Fruit fly (Drosophila melanogaster): ENCODE results near the gene Bhmt.

Bhmt gene

DNA sequence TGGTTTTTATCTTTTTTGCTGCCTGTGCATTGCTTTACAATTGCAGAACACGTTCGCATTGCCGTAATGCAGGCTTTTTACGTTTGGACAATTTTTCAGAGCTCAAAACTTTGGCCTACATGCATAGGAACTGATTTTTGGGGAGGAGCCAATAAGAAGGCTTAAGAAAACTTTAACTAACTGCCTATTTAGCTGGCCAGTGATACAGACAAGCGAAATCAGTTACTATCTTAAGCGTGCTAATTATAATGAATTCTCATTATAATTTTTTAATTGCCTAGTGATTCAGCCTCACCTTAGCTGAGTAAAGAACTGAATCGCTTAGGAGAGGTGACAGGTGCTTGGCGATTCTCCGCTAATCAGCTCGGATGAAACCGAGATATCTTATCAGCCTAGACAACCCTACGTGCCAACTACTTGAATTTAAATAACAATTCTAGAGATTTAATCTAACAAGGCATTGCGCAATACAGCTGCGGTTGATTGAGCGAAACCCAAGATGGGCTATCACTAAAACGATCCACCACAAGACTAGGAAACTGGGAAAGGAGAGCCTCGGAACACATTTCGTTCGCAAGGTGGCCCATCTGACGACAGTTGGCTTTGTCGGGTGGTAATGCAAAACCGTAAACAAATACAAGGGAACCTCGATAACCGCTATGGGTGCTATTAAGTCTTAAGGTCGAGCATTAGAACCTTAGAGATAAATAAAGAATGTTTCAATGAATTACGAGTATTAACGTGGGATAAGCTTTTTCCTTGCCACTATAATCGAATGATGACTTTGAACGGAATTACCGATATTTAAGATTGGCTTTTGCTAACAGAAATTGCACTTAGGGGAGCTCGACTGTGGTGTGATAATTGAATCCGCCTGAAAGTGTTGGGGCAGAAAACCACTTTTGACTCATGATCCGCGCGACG, 28.4 kb upstream of the Bhmt start:
- TF ChIP-seq OdsH (GFP tag; optimal IDR thresholded peaks at IDR 0.05) (peak; percentile 22), foxo (GFP tag; optimal IDR thresholded peaks at IDR 0.05) (peak in 1 of 2 experiments; percentile 30), CrebA (GFP tag; optimal IDR thresholded peaks at IDR 0.05; ENCODE audit: borderline replicate concordance) (no peak), fru (GFP tag; optimal IDR thresholded peaks at IDR 0.05) (peak; percentile 20), Hr78 (GFP tag; optimal IDR thresholded peaks at IDR 0.05) (no peak), br (GFP tag; optimal IDR thresholded peaks at IDR 0.05) (peak; percentile 8), HLH106 (tag; optimal IDR thresholded peaks at IDR 0.05) (peak; percentile 42), h (GFP tag; optimal IDR thresholded peaks at IDR 0.05) (peak; percentile 32)

DNA sequence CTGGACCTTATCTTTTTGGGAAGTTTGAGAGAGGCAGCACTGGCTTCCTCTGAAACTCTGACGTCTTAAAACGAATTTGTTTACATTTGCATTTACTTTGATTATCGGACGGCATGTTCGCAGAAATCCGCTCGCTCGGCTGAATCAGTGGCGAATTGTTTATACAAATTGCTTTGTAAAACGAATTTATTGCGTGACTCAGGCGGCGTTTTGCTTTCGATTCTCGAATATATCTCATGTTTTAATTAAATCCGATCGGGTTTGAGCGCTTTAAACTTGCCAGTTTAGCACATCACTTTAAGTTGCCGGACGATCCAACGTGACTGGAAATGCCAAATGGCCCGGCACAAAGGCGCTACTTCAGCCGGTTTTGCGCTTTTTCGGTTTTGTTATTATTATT, 27.0 kb upstream of the Bhmt start:
- TF ChIP-seq foxo (GFP tag; optimal IDR thresholded peaks at IDR 0.05) (no peak), brk (GFP tag; optimal IDR thresholded peaks at IDR 0.05) (no peak), Sp1 (GFP tag; optimal IDR thresholded peaks at IDR 0.05) (no peak), Hnf4 (GFP tag; optimal IDR thresholded peaks at IDR 0.05) (no peak), Abd-B (GFP tag; optimal IDR thresholded peaks at IDR 0.05) (no peak), Mio (GFP tag; optimal IDR thresholded peaks at IDR 0.05) (no peak), woc (GFP tag; optimal IDR thresholded peaks at IDR 0.05) (no peak), br (GFP tag; optimal IDR thresholded peaks at IDR 0.05) (no peak), psq (GFP tag; optimal IDR thresholded peaks at IDR 0.05) (no peak), Myc (optimal IDR thresholded peaks at IDR 0.05) (no peak), dsf (GFP tag; optimal IDR thresholded peaks at IDR 0.05; ENCODE audit: borderline replicate concordance) (no peak), OdsH (GFP tag; optimal IDR thresholded peaks at IDR 0.05) (no peak), CG9705 (GFP tag; optimal IDR thresholded peaks at IDR 0.05) (no peak), Hr78 (GFP tag; optimal IDR thresholded peaks at IDR 0.05) (no peak), pan (optimal IDR thresholded peaks at IDR 0.05) (no peak), fru (GFP tag; optimal IDR thresholded peaks at IDR 0.05) (no peak), sage (GFP tag; optimal IDR thresholded peaks at IDR 0.05) (no peak), Dif (GFP tag; optimal IDR thresholded peaks at IDR 0.05; ENCODE audit: partially characterized antibody) (no peak), Hr83 (GFP tag; optimal IDR thresholded peaks at IDR 0.05; ENCODE audit: poor library complexity, severe bottlenecking) (no peak)

DNA sequence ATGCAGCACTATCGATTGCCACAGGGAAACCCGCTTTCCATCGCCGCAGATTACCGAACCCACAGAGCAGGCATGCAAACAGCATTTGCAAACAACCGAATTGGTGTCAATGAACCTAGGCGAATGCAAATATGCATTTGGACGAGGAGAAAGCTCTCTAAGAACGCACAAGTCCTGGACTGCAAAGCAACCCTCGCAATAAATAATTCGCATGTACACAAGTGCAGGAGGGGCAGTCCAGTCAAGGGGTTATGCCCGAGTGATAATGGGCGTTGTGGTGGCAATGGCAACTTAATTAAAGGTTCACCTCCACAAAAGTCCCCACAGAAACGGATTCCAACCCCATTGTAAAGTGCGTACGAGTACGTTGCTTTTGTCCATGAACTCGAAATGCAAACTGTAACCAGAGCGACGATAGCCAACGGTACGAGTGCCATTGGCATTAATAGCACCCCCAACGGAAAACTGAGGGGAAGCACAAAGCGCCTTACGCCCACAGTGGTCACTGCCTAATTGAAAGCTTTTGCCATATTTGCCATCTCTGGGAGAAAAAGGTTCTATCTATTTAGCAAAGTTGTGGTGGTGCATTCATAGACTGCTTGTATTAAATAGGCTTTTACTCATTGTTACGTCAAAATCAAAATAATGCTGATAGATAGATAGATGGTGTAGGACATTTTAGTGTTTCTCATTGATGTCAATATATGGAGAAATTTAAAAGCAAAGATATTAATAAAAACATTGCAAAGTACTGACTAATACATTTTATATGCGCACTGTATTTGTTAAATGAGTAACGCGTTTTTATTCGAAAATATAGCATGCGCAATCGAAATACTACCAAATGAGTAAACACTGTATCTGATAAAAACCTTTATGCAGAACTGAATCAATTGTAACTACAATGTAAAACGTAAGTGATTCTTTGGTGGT, 26.0 kb upstream of the Bhmt start:
- TF ChIP-seq sage (GFP tag; optimal IDR thresholded peaks at IDR 0.05) (no peak), Vsx2 (GFP tag; optimal IDR thresholded peaks at IDR 0.05; ENCODE audit: partially characterized antibody) (no peak), pan (optimal IDR thresholded peaks at IDR 0.05) (no peak), HLH106 (tag; optimal IDR thresholded peaks at IDR 0.05) (peak; percentile 11), fru (GFP tag; optimal IDR thresholded peaks at IDR 0.05) (no peak), dsf (GFP tag; optimal IDR thresholded peaks at IDR 0.05; ENCODE audit: borderline replicate concordance) (no peak), dl (GFP tag; optimal IDR thresholded peaks at IDR 0.05; ENCODE audit: insufficient read depth in 1 of 2, partially characterized antibody in 2 of 2) (no peak), CG9705 (GFP tag; optimal IDR thresholded peaks at IDR 0.05) (no peak), foxo (GFP tag; optimal IDR thresholded peaks at IDR 0.05) (peak in 1 of 2 experiments; percentile 19), CG32264 (GFP tag; optimal IDR thresholded peaks at IDR 0.05) (no peak), br (GFP tag; optimal IDR thresholded peaks at IDR 0.05) (peak; percentile 28), tai (GFP tag; optimal IDR thresholded peaks at IDR 0.05) (peak; percentile 23), woc (GFP tag; optimal IDR thresholded peaks at IDR 0.05) (peak; percentile 14), Sp1 (GFP tag; optimal IDR thresholded peaks at IDR 0.05) (peak; percentile 4), CrebA (GFP tag; optimal IDR thresholded peaks at IDR 0.05; ENCODE audit: borderline replicate concordance) (no peak)

DNA sequence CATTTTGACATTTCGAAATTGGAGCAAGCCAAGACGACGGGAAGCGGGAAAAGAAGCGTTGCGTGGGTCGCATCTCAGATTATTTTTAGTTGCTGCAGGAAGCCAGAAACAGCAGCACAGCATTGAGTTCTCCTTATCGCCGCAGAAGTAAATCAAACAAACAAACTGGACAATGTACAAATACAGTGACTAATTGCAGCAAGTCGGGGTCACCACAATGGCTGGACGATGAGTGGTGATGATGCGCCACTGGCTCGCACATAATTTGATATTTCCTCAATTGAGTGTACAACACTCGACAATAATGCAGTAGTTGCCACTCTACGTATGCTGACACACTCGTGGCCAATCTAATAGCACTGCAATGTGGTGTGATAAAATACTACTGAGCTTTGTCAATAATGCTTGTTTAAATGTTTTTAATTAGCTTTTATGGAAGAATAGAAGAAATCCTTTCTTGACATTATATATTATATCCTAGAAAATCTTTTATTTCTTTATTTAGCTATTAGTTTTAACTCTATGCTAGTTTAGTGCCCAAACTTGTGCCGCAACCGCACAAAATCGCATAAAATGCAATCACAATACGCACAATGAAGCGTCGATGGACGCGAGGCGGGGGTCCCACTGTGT, 25.0 kb upstream of the Bhmt start:
- peak in 1 of 2 experiments; percentile 20 for TF ChIP-seq foxo (GFP tag; optimal IDR thresholded peaks at IDR 0.05)
- no peak for TF ChIP-seq rgr (GFP tag; optimal IDR thresholded peaks at IDR 0.05)

All from whole organism, wandering third instar larva.